Fruit fly (Drosophila melanogaster): ENCODE data around the gene Mal-B1.

DNA sequence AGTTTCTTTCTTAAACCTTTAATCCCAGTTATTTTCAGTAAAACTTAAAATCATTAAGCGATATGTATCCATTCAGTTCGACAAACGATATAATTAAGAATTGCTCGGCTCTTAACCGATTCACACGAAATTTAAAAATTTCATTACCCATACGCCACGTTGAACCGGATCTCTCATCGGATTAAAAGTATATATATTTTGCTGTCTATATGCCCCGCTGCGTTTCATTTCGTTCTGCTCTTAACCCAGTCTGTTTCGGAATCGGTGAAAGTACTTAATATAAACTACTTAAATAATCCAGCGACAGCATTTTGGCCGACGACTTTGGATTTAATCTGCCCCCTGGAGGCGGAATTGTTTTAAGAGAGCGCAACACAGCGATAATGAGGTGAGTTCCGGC is 6.1 kb downstream of the Mal-B1 start, which contains the start of gene CG42751:
- TF ChIP-seq pan (optimal IDR thresholded peaks at IDR 0.05) (no peak), usp (GFP tag; optimal IDR thresholded peaks at IDR 0.05) (no peak), EcR (GFP tag; optimal IDR thresholded peaks at IDR 0.05) (no peak)

Data from whole organism.